Worm (Caenorhabditis elegans): Measurements from ENCODE around the gene F08F8.7.

The F08F8.7 gene

ce11 chrIII:7376143-7376802 lies 29.3 kb upstream of the F08F8.7 start (continued):
- TF ChIP-seq nhr-80 (tag; optimal IDR thresholded peaks at IDR 0.05) (peak; percentile 73), gei-17 (GFP tag; optimal IDR thresholded peaks at IDR 0.05) (peak; percentile 49), F55B11.4 (tag; optimal IDR thresholded peaks at IDR 0.05; ENCODE audit: borderline replicate concordance, insufficient read depth) (no peak), C06A6.2 (GFP tag; conservative IDR thresholded peaks at IDR 0.05) (peak; percentile 62; the same call in 1 of the 2 replicates), ekl-4 (GFP tag; IDR thresholded peaks at IDR 0.05) (peak; percentile 62), unc-62 (GFP tag; optimal IDR thresholded peaks at IDR 0.05) (no peak), hmg-1.2 (GFP tag; IDR thresholded peaks at IDR 0.05) (peak; percentile 24; the same call in 1 of the 2 replicates), nfyb-1 (GFP tag; IDR thresholded peaks at IDR 0.05) (peak; percentile 29; the same call in 1 of the 2 replicates), atf-7 (tag; optimal IDR thresholded peaks at IDR 0.05) (peak; percentile 97), lin-54 (GFP tag; optimal IDR thresholded peaks at IDR 0.05) (peak; percentile 11), pbrm-1 (GFP tag; IDR thresholded peaks at IDR 0.05) (peak; percentile 22; the same call in 1 of the 2 replicates), dox-1 (GFP tag; IDR thresholded peaks at IDR 0.05) (peak; percentile 56), aptf-2 (GFP tag; conservative IDR thresholded peaks at IDR 0.05) (no peak), nhr-90 (tag; optimal IDR thresholded peaks at IDR 0.05) (peak; percentile 20), lin-26 (GFP tag; IDR thresholded peaks at IDR 0.05) (0 out of 2 replicates have a peak, but pooled peaks have one; percentile 52), cebp-1 (GFP tag; IDR thresholded peaks at IDR 0.05) (no peak), cebp-1 (tag; optimal IDR thresholded peaks at IDR 0.05) (peak; percentile 74), repo-1 (tag; optimal IDR thresholded peaks at IDR 0.05) (peak; percentile 36), ama-1 (optimal IDR thresholded peaks at IDR 0.05) (no peak), ama-1 (GFP tag; optimal IDR thresholded peaks at IDR 0.05) (no peak), nhr-120 (GFP tag; IDR thresholded peaks at IDR 0.05) (no peak), mes-4 (tag; optimal IDR thresholded peaks at IDR 0.05) (no peak), attf-6 (GFP tag; IDR thresholded peaks at IDR 0.05) (no peak), F23B12.7 (tag; optimal IDR thresholded peaks at IDR 0.05; ENCODE audit: insufficient read depth) (peak; percentile 21), B0336.3 (GFP tag; IDR thresholded peaks at IDR 0.05) (peak; percentile 64; the same call in 1 of the 2 replicates), fkh-3 (tag; optimal IDR thresholded peaks at IDR 0.05) (no peak), mxl-1 (tag; optimal IDR thresholded peaks at IDR 0.05) (no peak), hsf-1 (GFP tag; IDR thresholded peaks at IDR 0.05) (peak; percentile 59; the same call in 1 of the 2 replicates), madf-3 (GFP tag; IDR thresholded peaks at IDR 0.05) (no peak), ZK185.1 (tag; optimal IDR thresholded peaks at IDR 0.05; ENCODE audit: poor library complexity, severe bottlenecking) (peak; percentile 50), T07F8.4 (tag; optimal IDR thresholded peaks at IDR 0.05) (no peak), hrde-1 (tag; optimal IDR thresholded peaks at IDR 0.05; ENCODE audit: borderline replicate concordance) (no peak), ztf-26 (tag; optimal IDR thresholded peaks at IDR 0.05) (peak; percentile 86)

- TF ChIP-seq ceh-58 (GFP tag; IDR thresholded peaks at IDR 0.05) (no peak), nhr-80 (tag; optimal IDR thresholded peaks at IDR 0.05) (peak; percentile 77), ama-1 (optimal IDR thresholded peaks at IDR 0.05) (peak; percentile 55), ama-1 (GFP tag; optimal IDR thresholded peaks at IDR 0.05) (no peak)
These were observed 28.5 kb upstream of the F08F8.7 start for ce11 chrIII:7375434-7375833.

DNA sequence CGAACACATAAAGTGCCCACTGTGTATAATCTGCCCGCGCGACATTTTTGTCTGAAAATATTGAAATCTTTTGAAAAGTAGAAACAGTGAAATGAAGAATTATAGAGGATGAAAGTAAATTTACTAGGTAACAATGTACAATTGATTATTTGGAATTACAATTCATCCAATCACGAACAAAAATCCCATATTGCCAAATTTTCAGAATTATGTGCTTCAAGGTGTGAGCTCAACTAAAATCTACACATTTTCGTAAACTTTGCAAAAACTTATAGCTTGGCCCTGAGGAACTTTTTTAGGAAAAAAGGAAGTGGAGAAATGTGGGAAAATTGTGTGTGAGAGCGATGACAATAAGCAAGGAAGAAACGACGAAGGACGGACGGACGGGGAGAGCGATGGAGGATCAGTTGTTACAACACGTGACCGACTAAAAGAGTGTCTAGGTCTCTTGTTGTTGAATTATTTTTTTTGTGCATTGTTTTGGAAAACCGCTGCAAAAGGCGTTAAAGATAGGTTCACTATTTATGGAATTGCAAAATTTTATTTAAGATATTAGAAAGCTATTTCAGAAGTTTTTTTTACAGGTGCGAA lies 27.8 kb upstream of the F08F8.7 start, which contains the start of gene mml-1:
TSS of gene mml-1 (minus strand) at position 51 of the 591 bp plus-strand sequence.
- peak; percentile 50 for TF ChIP-seq ama-1 (optimal IDR thresholded peaks at IDR 0.05)
- TF ChIP-seq ama-1 (GFP tag; optimal IDR thresholded peaks at IDR 0.05): no peak
- no peak for TF ChIP-seq ekl-4 (GFP tag; IDR thresholded peaks at IDR 0.05)
- peak; percentile 6 for TF ChIP-seq tbp1 (GFP tag; optimal IDR thresholded peaks at IDR 0.05)
- no peak for TF ChIP-seq repo-1 (tag; optimal IDR thresholded peaks at IDR 0.05)
- 0 out of 2 replicates have a peak, but pooled peaks have one; percentile 6 for TF ChIP-seq pbrm-1 (GFP tag; IDR thresholded peaks at IDR 0.05)

All from whole organism, young adult.